Worm (Caenorhabditis elegans): ENCODE measurements around the gene F20D6.9.

The F20D6.9 gene

ce11 chrV:8143605-8144004 is 33.6 kb downstream of the F20D6.9 start, which contains the start of gene D1014.2:
D1014.2 (plus strand) TSS chrV:8143905.
- no peak for TF ChIP-seq ref-1 (GFP tag; conservative IDR thresholded peaks at IDR 0.05)
- no peak for TF ChIP-seq med-1 (GFP tag; optimal IDR thresholded peaks at IDR 0.05; ENCODE audit: insufficient read depth)
- no peak for TF ChIP-seq T22C8.4 (GFP tag; IDR thresholded peaks at IDR 0.05)
- no peak for TF ChIP-seq flt-1 (GFP tag; IDR thresholded peaks at IDR 0.05)
- no peak for TF ChIP-seq ztf-23 (GFP tag; IDR thresholded peaks at IDR 0.05)
- no peak for TF ChIP-seq cog-1 (tag; optimal IDR thresholded peaks at IDR 0.05)
- TF ChIP-seq tab-1 (GFP tag; IDR thresholded peaks at IDR 0.05) = no peak
- no peak for TF ChIP-seq ztf-29 (GFP tag; IDR thresholded peaks at IDR 0.05)
- TF ChIP-seq klf-2 (GFP tag; conservative IDR thresholded peaks at IDR 0.05) = no peak

ce11 chrV:8132926-8133325 is 44.3 kb downstream of the F20D6.9 start, which contains the start of gene D1014.4:
D1014.4 (plus strand) TSS chrV:8133226.
- TF ChIP-seq T22C8.4 (GFP tag; IDR thresholded peaks at IDR 0.05) = no peak
- TF ChIP-seq ref-1 (GFP tag; conservative IDR thresholded peaks at IDR 0.05) = no peak
- no peak for TF ChIP-seq ztf-23 (GFP tag; IDR thresholded peaks at IDR 0.05)
- TF ChIP-seq tab-1 (GFP tag; IDR thresholded peaks at IDR 0.05) = no peak
- TF ChIP-seq flt-1 (GFP tag; IDR thresholded peaks at IDR 0.05) = no peak
- TF ChIP-seq klf-2 (GFP tag; conservative IDR thresholded peaks at IDR 0.05) = no peak
- TF ChIP-seq med-1 (GFP tag; optimal IDR thresholded peaks at IDR 0.05; ENCODE audit: insufficient read depth) = no peak
- TF ChIP-seq ztf-29 (GFP tag; IDR thresholded peaks at IDR 0.05) = no peak
- no peak for TF ChIP-seq cog-1 (tag; optimal IDR thresholded peaks at IDR 0.05)

DNA sequence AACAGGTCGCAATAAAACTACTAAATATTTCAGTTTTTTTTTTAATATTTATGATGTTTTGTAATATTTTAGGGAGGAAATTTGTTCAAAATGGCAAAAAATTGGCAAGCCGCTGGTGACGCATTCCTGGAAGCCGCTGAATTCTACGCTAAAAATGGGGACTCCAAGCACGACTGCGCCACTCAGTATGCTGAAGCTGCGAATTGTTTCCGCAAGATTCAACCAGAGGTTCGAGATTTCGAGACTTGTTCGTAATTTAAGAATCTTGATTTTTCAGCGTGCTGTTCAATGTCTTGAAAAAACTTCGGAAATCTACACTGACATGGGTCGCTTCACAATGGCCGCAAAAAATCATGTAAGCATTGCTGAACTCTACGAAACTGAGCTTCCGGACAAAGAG is 45.6 kb downstream of the F20D6.9 start:
- TF ChIP-seq ztf-23 (GFP tag; IDR thresholded peaks at IDR 0.05) (no peak), flt-1 (GFP tag; IDR thresholded peaks at IDR 0.05) (no peak), ztf-29 (GFP tag; IDR thresholded peaks at IDR 0.05) (no peak), ref-1 (GFP tag; conservative IDR thresholded peaks at IDR 0.05) (no peak)

DNA sequence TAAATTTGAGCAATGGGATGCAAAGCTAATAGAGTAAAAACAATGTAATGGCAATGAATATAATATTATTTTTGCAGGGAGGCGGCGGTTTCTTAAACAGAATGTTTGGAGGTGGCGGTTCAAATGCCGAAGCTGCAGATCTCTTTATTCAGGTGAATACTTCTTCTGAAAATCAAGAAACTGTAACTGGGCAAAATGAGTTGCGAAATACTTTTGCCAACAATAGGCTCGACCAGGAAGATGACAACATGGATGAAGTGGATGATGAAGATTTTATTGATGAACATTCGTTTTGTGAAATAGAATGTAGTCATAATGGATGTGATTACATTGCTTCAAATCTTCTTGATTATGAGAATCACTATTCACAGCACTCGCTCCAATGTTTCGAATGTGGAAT is 46.4 kb downstream of the F20D6.9 start:
- TF ChIP-seq klf-2 (GFP tag; conservative IDR thresholded peaks at IDR 0.05) = no peak
- TF ChIP-seq ztf-29 (GFP tag; IDR thresholded peaks at IDR 0.05) = no peak
- no peak for TF ChIP-seq ref-1 (GFP tag; conservative IDR thresholded peaks at IDR 0.05)
- no peak for TF ChIP-seq ztf-23 (GFP tag; IDR thresholded peaks at IDR 0.05)
- no peak for TF ChIP-seq cog-1 (tag; optimal IDR thresholded peaks at IDR 0.05)
- TF ChIP-seq med-1 (GFP tag; optimal IDR thresholded peaks at IDR 0.05; ENCODE audit: insufficient read depth) = no peak
- TF ChIP-seq flt-1 (GFP tag; IDR thresholded peaks at IDR 0.05) = no peak
- TF ChIP-seq tab-1 (GFP tag; IDR thresholded peaks at IDR 0.05) = no peak
- TF ChIP-seq T22C8.4 (GFP tag; IDR thresholded peaks at IDR 0.05) = no peak

ce11 chrV:8130149-8130661 is 47.0 kb downstream of the F20D6.9 start, which contains the start of gene snap-1:
snap-1 (plus strand) TSS chrV:8130611.
- TF ChIP-seq ztf-23 (GFP tag; IDR thresholded peaks at IDR 0.05) = no peak
- TF ChIP-seq tab-1 (GFP tag; IDR thresholded peaks at IDR 0.05) = no peak
- TF ChIP-seq klf-2 (GFP tag; conservative IDR thresholded peaks at IDR 0.05) = no peak
- TF ChIP-seq T22C8.4 (GFP tag; IDR thresholded peaks at IDR 0.05) = no peak
- TF ChIP-seq flt-1 (GFP tag; IDR thresholded peaks at IDR 0.05) = no peak
- no peak for TF ChIP-seq cog-1 (tag; optimal IDR thresholded peaks at IDR 0.05)
- no peak for TF ChIP-seq ztf-29 (GFP tag; IDR thresholded peaks at IDR 0.05)
- no peak for TF ChIP-seq med-1 (GFP tag; optimal IDR thresholded peaks at IDR 0.05; ENCODE audit: insufficient read depth)
- no peak for TF ChIP-seq ref-1 (GFP tag; conservative IDR thresholded peaks at IDR 0.05)

ce11 chrV:8129719-8130118 is 47.5 kb downstream of the F20D6.9 start:
- TF ChIP-seq ztf-29 (GFP tag; IDR thresholded peaks at IDR 0.05) (no peak), klf-2 (GFP tag; conservative IDR thresholded peaks at IDR 0.05) (no peak), tab-1 (GFP tag; IDR thresholded peaks at IDR 0.05) (no peak), cog-1 (tag; optimal IDR thresholded peaks at IDR 0.05) (no peak), ref-1 (GFP tag; conservative IDR thresholded peaks at IDR 0.05) (no peak), med-1 (GFP tag; optimal IDR thresholded peaks at IDR 0.05; ENCODE audit: insufficient read depth) (no peak), ztf-23 (GFP tag; IDR thresholded peaks at IDR 0.05) (no peak), T22C8.4 (GFP tag; IDR thresholded peaks at IDR 0.05) (no peak), flt-1 (GFP tag; IDR thresholded peaks at IDR 0.05) (no peak)

- TF ChIP-seq ztf-23 (GFP tag; IDR thresholded peaks at IDR 0.05) = no peak
- no peak for TF ChIP-seq flt-1 (GFP tag; IDR thresholded peaks at IDR 0.05)
- no peak for TF ChIP-seq ztf-29 (GFP tag; IDR thresholded peaks at IDR 0.05)
These were observed 48.0 kb downstream of the F20D6.9 start, which contains the start of gene spr-1 for ce11 chrV:8129252-8129651. spr-1 (minus strand) TSS chrV:8129352.

Data from whole organism, midembryonic.